Fruit fly (Drosophila melanogaster) whole organism, embryonic: ENCODE results near the gene pasi2.

Experiments used
- ATbp ChIP-seq: fragments of 200-800 bp; sonication (Bioruptor generic); optimal IDR thresholded peaks from 2 replicates; lab custom pipeline; 2017; ENCODE audit warnings: missing biosample characterization, mild to moderate bottlenecking, missing genetic modification characterization, missing genetic modification reagents
- Abd-B ChIP-seq: fragments of 200-800 bp; sonication (Bioruptor generic); optimal IDR thresholded peaks from 2 replicates; lab custom pipeline; 2018; ENCODE audit warnings: missing biosample characterization, mild to moderate bottlenecking, missing genetic modification characterization, moderate library complexity
- Adf1 ChIP-seq: fragments of 200-800 bp; sonication (Bioruptor generic); IDR thresholded peaks from 2 replicates; pipeline ENCODE4 v1.3.6; 2022; ENCODE audit warnings: missing biosample characterization, missing genetic modification characterization
- Antp ChIP-seq: fragments of 200-800 bp; sonication (Bioruptor generic); optimal IDR thresholded peaks from 3 replicates; lab custom pipeline; 2016; ENCODE audit warnings: missing biosample characterization, missing genetic modification characterization
- Atf6 ChIP-seq: fragments of 200-800 bp; sonication (Bioruptor generic); IDR thresholded peaks from 2 replicates; pipeline ENCODE4 v1.3.6; 2022; ENCODE audit warnings: missing biosample characterization, missing genetic modification characterization
- CG11695 ChIP-seq: fragments of 200-800 bp; sonication (Bioruptor generic); IDR thresholded peaks from 3 replicates; pipeline ENCODE4 v1.3.6; 2022; ENCODE audit warnings: missing biosample characterization, missing genetic modification characterization
- CG12104 ChIP-seq: fragments of 200-800 bp; sonication (Bioruptor generic); optimal IDR thresholded peaks from 3 replicates; lab custom pipeline; 2016; ENCODE audit warnings: missing biosample characterization, missing genetic modification characterization
- CG12155 ChIP-seq: fragments of 200-800 bp; sonication (Bioruptor generic); optimal IDR thresholded peaks from 3 replicates; lab custom pipeline; 2016; ENCODE audit warnings: missing biosample characterization, missing genetic modification characterization
- CG12769 ChIP-seq: fragments of 200-800 bp; sonication (Bioruptor generic); optimal IDR thresholded peaks from 2 replicates; lab custom pipeline; 2019; ENCODE audit warnings: missing biosample characterization, mild to moderate bottlenecking, missing genetic modification characterization, moderate library complexity
- CG13287 ChIP-seq: fragments of 200-800 bp; sonication (Bioruptor generic); IDR thresholded peaks from 2 replicates; pipeline ENCODE4 v1.3.6; 2022; ENCODE audit warnings: missing biosample characterization, missing genetic modification characterization; ENCODE audit not compliant: partially characterized antibody
- CG14050 ChIP-seq: fragments of 200-800 bp; sonication (Bioruptor generic); IDR thresholded peaks from 3 replicates; pipeline ENCODE4 v1.3.6; 2022; ENCODE audit warnings: missing biosample characterization, missing genetic modification characterization
- CG18599 ChIP-seq: fragments of 200-800 bp; sonication (Bioruptor generic); optimal IDR thresholded peaks from 3 replicates; lab custom pipeline; 2017; ENCODE audit warnings: missing biosample characterization, missing genetic modification characterization, mild to moderate bottlenecking, moderate library complexity, missing genetic modification reagents
- CG30431 ChIP-seq: fragments of 200-800 bp; sonication (Bioruptor generic); optimal IDR thresholded peaks from 2 replicates; lab custom pipeline; 2017; ENCODE audit warnings: missing biosample characterization, missing genetic modification characterization
- CG33213 ChIP-seq: fragments of 200-800 bp; sonication (Bioruptor generic); optimal IDR thresholded peaks from 3 replicates; lab custom pipeline; 2016; ENCODE audit warnings: missing biosample characterization, missing genetic modification characterization
- CG34376 ChIP-seq: fragments of 200-800 bp; sonication (Bioruptor generic); optimal IDR thresholded peaks from 2 replicates; lab custom pipeline; 2018; ENCODE audit warnings: missing biosample characterization, mild to moderate bottlenecking, missing genetic modification characterization
- CG3838 ChIP-seq: fragments of 200-800 bp; sonication (Bioruptor generic); optimal IDR thresholded peaks from 3 replicates; lab custom pipeline; 2016; ENCODE audit warnings: missing biosample characterization, missing genetic modification characterization
- CG5180 ChIP-seq: fragments of 200-800 bp; sonication (Bioruptor generic); optimal IDR thresholded peaks from 3 replicates; lab custom pipeline; 2017; ENCODE audit warnings: missing biosample characterization, missing genetic modification characterization, mild to moderate bottlenecking, moderate library complexity, missing genetic modification reagents
- CG5245 ChIP-seq: fragments of 200-800 bp; sonication (Bioruptor generic); optimal IDR thresholded peaks from 3 replicates; lab custom pipeline; 2016; ENCODE audit warnings: missing biosample characterization, missing genetic modification characterization
- CG6175 ChIP-seq: fragments of 200-800 bp; sonication (Bioruptor generic); IDR thresholded peaks from 3 replicates; pipeline ENCODE4 v1.3.6; 2022; ENCODE audit warnings: missing biosample characterization, missing genetic modification characterization
- CG6765 ChIP-seq: fragments of 200-800 bp; sonication (Bioruptor generic); optimal IDR thresholded peaks from 3 replicates; lab custom pipeline; 2017; ENCODE audit warnings: missing biosample characterization, mild to moderate bottlenecking, missing genetic modification characterization
- CG6791 ChIP-seq: fragments of 200-800 bp; sonication (Bioruptor generic); IDR thresholded peaks from 3 replicates; pipeline ENCODE4 v1.3.6; 2022; ENCODE audit warnings: missing biosample characterization, missing genetic modification characterization; ENCODE audit not compliant: partially characterized antibody
- CG7745 ChIP-seq: fragments of 200-800 bp; sonication (Bioruptor generic); optimal IDR thresholded peaks from 2 replicates; lab custom pipeline; 2018; ENCODE audit warnings: missing biosample characterization, mild to moderate bottlenecking, missing genetic modification characterization, moderate library complexity
- CG8089 ChIP-seq: fragments of 200-800 bp; sonication (Bioruptor generic); optimal IDR thresholded peaks from 3 replicates; lab custom pipeline; 2016; ENCODE audit warnings: missing biosample characterization, missing genetic modification characterization
- Dbx ChIP-seq: fragments of 200-800 bp; sonication (Bioruptor generic); IDR thresholded peaks from 3 replicates; pipeline ENCODE4 v1.3.6; 2022; ENCODE audit warnings: missing biosample characterization, missing genetic modification characterization
- Dip3 ChIP-seq: fragments of 200-800 bp; sonication (Bioruptor generic); optimal IDR thresholded peaks from 3 replicates; lab custom pipeline; 2016; ENCODE audit warnings: missing biosample characterization, missing genetic modification characterization
- Dll ChIP-seq: fragments of 200-800 bp; sonication (Bioruptor generic); IDR thresholded peaks from 4 replicates; pipeline ENCODE4 v1.3.6; 2022; ENCODE audit warnings: missing biosample characterization, missing genetic modification characterization; ENCODE audit not compliant: partially characterized antibody
- Dref ChIP-seq: fragments of 200-800 bp; sonication (Bioruptor generic); IDR thresholded peaks from 2 replicates; pipeline ENCODE4 v1.3.6; 2022; ENCODE audit warnings: missing biosample characterization, missing genetic modification characterization
- HLH54F ChIP-seq: fragments of 200-800 bp; sonication (Bioruptor generic); optimal IDR thresholded peaks from 3 replicates; lab custom pipeline; 2016; ENCODE audit warnings: missing biosample characterization, missing genetic modification characterization
- Hmr ChIP-seq: fragments of 200-800 bp; sonication (Bioruptor generic); optimal IDR thresholded peaks from 3 replicates; lab custom pipeline; 2017; ENCODE audit warnings: mild to moderate bottlenecking, missing biosample characterization, missing genetic modification reagents, missing genetic modification characterization
- Hr39 ChIP-seq: fragments of >200 bp; optimal IDR thresholded peaks from 2 replicates; lab custom pipeline; 2017
- Nf-YB ChIP-seq: fragments of 200-800 bp; sonication (Bioruptor generic); optimal IDR thresholded peaks from 3 replicates; lab custom pipeline; 2019; ENCODE audit warnings: missing biosample characterization, mild to moderate bottlenecking, missing genetic modification characterization, moderate library complexity
- PHDP ChIP-seq: fragments of 200-800 bp; sonication (Bioruptor generic); optimal IDR thresholded peaks from 3 replicates; lab custom pipeline; 2018; ENCODE audit warnings: missing biosample characterization, mild to moderate bottlenecking, missing genetic modification characterization, moderate library complexity
- Pdp1 ChIP-seq, 2 experiments: fragments of 200-800 bp; sonication (Bioruptor generic); optimal IDR thresholded peaks; 3 replicates each; lab custom pipeline; 2016; ENCODE audit warnings: missing biosample characterization in 2 of 2, missing genetic modification characterization in 2 of 2, mild to moderate bottlenecking in 1 of 2, moderate library complexity in 1 of 2
- Rx ChIP-seq: fragments of 200-800 bp; sonication (Bioruptor generic); IDR thresholded peaks from 2 replicates; pipeline ENCODE4 v1.3.6; 2022; ENCODE audit warnings: missing biosample characterization, missing genetic modification characterization
- Xrp1 ChIP-seq: fragments of 200-800 bp; sonication (Bioruptor generic); IDR thresholded peaks from 2 replicates; pipeline ENCODE4 v1.3.6; 2022; ENCODE audit warnings: missing biosample characterization, missing genetic modification characterization
- ci ChIP-seq: fragments of 200-800 bp; sonication (Bioruptor generic); IDR thresholded peaks from 3 replicates; pipeline ENCODE4 v1.3.6; 2022; ENCODE audit warnings: missing biosample characterization, missing genetic modification characterization
- eve ChIP-seq, 2 experiments: fragments of >200 bp; optimal IDR thresholded peaks; 2 replicates each; lab custom pipeline; 2017; ENCODE audit warnings: missing biosample characterization in 2 of 2, missing genetic modification characterization in 2 of 2
- fd96Cb ChIP-seq: fragments of 200-800 bp; sonication (Bioruptor generic); optimal IDR thresholded peaks from 2 replicates; lab custom pipeline; 2018; ENCODE audit warnings: missing biosample characterization, mild to moderate bottlenecking, missing genetic modification characterization, moderate library complexity
- gt ChIP-seq: fragments of 200-800 bp; sonication (Bioruptor generic); IDR thresholded peaks from 2 replicates; pipeline ENCODE4 v1.3.6; 2022; ENCODE audit warnings: missing biosample characterization, missing genetic modification characterization
- jigr1 ChIP-seq: fragments of 200-800 bp; sonication (Bioruptor generic); IDR thresholded peaks from 3 replicates; pipeline ENCODE4 v1.3.6; 2022; ENCODE audit warnings: missing biosample characterization, missing genetic modification characterization
- lmd ChIP-seq: fragments of 200-800 bp; sonication (Bioruptor generic); IDR thresholded peaks from 2 replicates; pipeline ENCODE4 v1.3.6; 2022; ENCODE audit warnings: missing biosample characterization, missing genetic modification characterization
- luna ChIP-seq: fragments of 200-800 bp; sonication (Bioruptor generic); optimal IDR thresholded peaks from 2 replicates; lab custom pipeline; 2016; ENCODE audit warnings: missing biosample characterization, missing genetic modification characterization
- nerfin-1 ChIP-seq: fragments of 200-800 bp; sonication (Bioruptor generic); optimal IDR thresholded peaks from 3 replicates; lab custom pipeline; 2019; ENCODE audit warnings: missing biosample characterization, mild to moderate bottlenecking, missing genetic modification characterization, moderate library complexity
- oc ChIP-seq: fragments of 200-800 bp; sonication (Bioruptor generic); optimal IDR thresholded peaks from 2 replicates; lab custom pipeline; 2018; ENCODE audit warnings: missing biosample characterization, mild to moderate bottlenecking, missing genetic modification characterization, moderate library complexity
- odd ChIP-seq: fragments of 200-800 bp; sonication (Bioruptor generic); optimal IDR thresholded peaks from 2 replicates; lab custom pipeline; 2017; ENCODE audit warnings: missing biosample characterization, mild to moderate bottlenecking, missing genetic modification characterization
- pho ChIP-seq: fragments of 200-800 bp; sonication (Bioruptor generic); optimal IDR thresholded peaks from 2 replicates; lab custom pipeline; 2016; ENCODE audit warnings: missing biosample characterization, missing genetic modification characterization
- sens-2 ChIP-seq: fragments of 200-800 bp; sonication (Bioruptor generic); IDR thresholded peaks from 2 replicates; pipeline ENCODE4 v1.3.6; 2022; ENCODE audit warnings: missing biosample characterization, missing genetic modification characterization
- tx ChIP-seq: fragments of 200-800 bp; sonication (Bioruptor generic); optimal IDR thresholded peaks from 2 replicates; lab custom pipeline; 2016; ENCODE audit warnings: missing biosample characterization, missing genetic modification characterization
- unc-4 ChIP-seq: fragments of 200-800 bp; sonication (Bioruptor generic); IDR thresholded peaks from 2 replicates; pipeline ENCODE4 v1.3.6; 2022; ENCODE audit warnings: missing biosample characterization, missing genetic modification characterization; ENCODE audit not compliant: partially characterized antibody
- usp ChIP-seq: fragments of >200 bp; optimal IDR thresholded peaks from 2 replicates; lab custom pipeline; 2017; ENCODE audit warnings: missing biosample characterization, missing genetic modification characterization
- vfl ChIP-seq: fragments of 200-800 bp; sonication (Bioruptor generic); optimal IDR thresholded peaks from 2 replicates; lab custom pipeline; 2016; ENCODE audit warnings: missing biosample characterization, missing genetic modification characterization
- vvl ChIP-seq: fragments of 200-800 bp; sonication (Bioruptor generic); IDR thresholded peaks from 2 replicates; pipeline ENCODE4 v1.3.6; 2022; ENCODE audit warnings: missing biosample characterization, missing genetic modification characterization

Gene pasi2

DNA sequence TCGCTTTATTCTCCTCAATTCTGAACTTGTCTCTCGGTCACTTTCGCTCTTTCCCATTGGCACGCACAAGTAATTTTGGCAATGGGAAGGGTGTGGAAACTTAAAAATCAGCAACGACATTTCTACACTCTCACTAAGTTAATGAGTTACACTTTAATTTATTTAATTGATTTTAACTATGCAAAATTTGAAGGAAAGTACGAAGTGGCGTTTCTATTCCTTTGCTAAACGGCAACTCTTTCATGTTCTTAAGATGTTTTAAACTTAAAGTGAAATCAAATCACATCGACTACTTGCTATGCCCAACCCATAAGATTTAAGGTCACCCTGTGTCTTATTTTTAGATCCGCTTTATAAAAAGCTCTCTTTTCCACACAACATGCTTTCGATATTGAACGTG, 35.4 kb downstream of the pasi2 start (continued):
- TF ChIP-seq CG30431 (GFP tag; lab: Kevin White, UChicago) (no peak), CG18599 (GFP tag; lab: Kevin White, UChicago) (peak; percentile 59), luna (GFP tag; lab: Kevin White, UChicago) (no peak), CG8089 (no peak), PHDP (tag; lab: Kevin White, UChicago) (peak; percentile 69), vfl (no peak), Hmr (peak; percentile 65), CG6765 (GFP tag; lab: Kevin White, UChicago) (peak; percentile 25), Dref (GFP tag; lab: Robert Waterston, UW) (no peak), CG5245 (GFP tag; lab: Kevin White, UChicago) (peak; percentile 0), CG7745 (tag; lab: Kevin White, UChicago) (no peak), CG12104 (peak; percentile 10), jigr1 (GFP tag; lab: Robert Waterston, UW) (no peak), Dll (GFP tag; lab: Robert Waterston, UW) (no peak), ATbp (GFP tag; lab: Kevin White, UChicago) (peak; percentile 2), HLH54F (GFP tag; lab: Kevin White, UChicago) (peak; percentile 31), CG3838 (no peak), oc (tag; lab: Kevin White, UChicago) (no peak), Pdp1 (GFP tag; optimal IDR thresholded peaks at IDR 0.05; lab: Kevin White, UChicago) (peak; percentile 28 to 49), CG13287 (no peak), CG34376 (no peak), CG11695 (peak; percentile 58; the same call in 1 of the 3 replicates), CG5180 (GFP tag; lab: Kevin White, UChicago) (peak; percentile 2), CG33213 (GFP tag; lab: Kevin White, UChicago) (no peak), CG6791 (GFP tag; lab: Robert Waterston, UW) (no peak), nerfin-1 (tag; lab: Kevin White, UChicago) (no peak), Adf1 (GFP tag; lab: Robert Waterston, UW) (no peak), gt (GFP tag; lab: Robert Waterston, UW) (no peak), Dip3 (peak; percentile 52), pho (peak; percentile 55), eve (GFP tag; optimal IDR thresholded peaks at IDR 0.05; lab: Kevin White, UChicago) (no peak), ci (GFP tag; lab: Robert Waterston, UW) (0 out of 3 replicates have a peak, but pooled peaks have one; percentile 46), odd (peak; percentile 31), sens-2 (no peak), Xrp1 (GFP tag; lab: Robert Waterston, UW) (peak; percentile 46; the same call in 1 of the 2 replicates), Nf-YB (GFP tag; lab: Kevin White, UChicago) (peak; percentile 24), vvl (GFP tag; lab: Robert Waterston, UW) (peak; percentile 54; the same call in 1 of the 2 replicates), CG12155 (GFP tag; lab: Kevin White, UChicago) (peak; percentile 41), Atf6 (GFP tag; lab: Robert Waterston, UW) (peak; percentile 82), CG6175 (GFP tag; lab: Robert Waterston, UW) (no peak), Abd-B (no peak), Antp (peak; percentile 23), Hr39 (lab: Kevin White, UChicago) (no peak), tx (no peak), usp (GFP tag; lab: Kevin White, UChicago) (no peak), Rx (no peak), CG12769 (peak; percentile 45), CG14050 (peak; percentile 57; the same call in 2 of the 3 replicates), fd96Cb (tag; lab: Kevin White, UChicago) (peak; percentile 40), Dbx (GFP tag; lab: Robert Waterston, UW) (peak; percentile 71; the same call in 2 of the 3 replicates), unc-4 (GFP tag; lab: Robert Waterston, UW) (no peak), lmd (GFP tag; lab: Robert Waterston, UW) (peak; percentile 70; the same call in 1 of the 2 replicates)
